Fruit fly (Drosophila melanogaster) whole organism, embryonic: ENCODE measurements around the gene CG43295.

Experiments used
- Asciz ChIP-seq: fragments of 200-800 bp; sonication (Bioruptor generic); optimal IDR thresholded peaks from 2 replicates; lab custom pipeline; 2017; ENCODE audit warnings: missing biosample characterization, mild to moderate bottlenecking, missing genetic modification characterization, missing genetic modification reagents
- Bdp1 ChIP-seq: fragments of 200-800 bp; sonication (Bioruptor generic); optimal IDR thresholded peaks from 3 replicates; lab custom pipeline; 2016; ENCODE audit warnings: missing biosample characterization, missing genetic modification characterization
- CG11093 ChIP-seq: fragments of 200-800 bp; sonication (Bioruptor generic); IDR thresholded peaks from 3 replicates; pipeline ENCODE4 v1.3.6; 2022; ENCODE audit warnings: missing biosample characterization, missing genetic modification characterization
- CG11398 ChIP-seq: fragments of 200-800 bp; sonication (Bioruptor generic); optimal IDR thresholded peaks from 2 replicates; lab custom pipeline; 2016; ENCODE audit warnings: missing biosample characterization, missing genetic modification characterization
- CG11723 ChIP-seq: fragments of 200-800 bp; sonication (Bioruptor generic); optimal IDR thresholded peaks from 2 replicates; lab custom pipeline; 2017; ENCODE audit warnings: missing biosample characterization, mild to moderate bottlenecking, missing genetic modification characterization
- CG12155 ChIP-seq: fragments of 200-800 bp; sonication (Bioruptor generic); optimal IDR thresholded peaks from 3 replicates; lab custom pipeline; 2016; ENCODE audit warnings: missing biosample characterization, missing genetic modification characterization
- CG13296 ChIP-seq: fragments of 200-800 bp; sonication (Bioruptor generic); optimal IDR thresholded peaks from 3 replicates; lab custom pipeline; 2018; ENCODE audit warnings: missing biosample characterization, mild to moderate bottlenecking, missing genetic modification characterization
- CG15073 ChIP-seq: fragments of 200-800 bp; sonication (Bioruptor generic); optimal IDR thresholded peaks from 2 replicates; lab custom pipeline; 2016; ENCODE audit warnings: missing biosample characterization, missing genetic modification characterization
- CG18764 ChIP-seq: fragments of 200-800 bp; sonication (Bioruptor generic); optimal IDR thresholded peaks from 3 replicates; lab custom pipeline; 2016; ENCODE audit warnings: missing biosample characterization, missing genetic modification characterization
- CG2875 ChIP-seq: fragments of 200-800 bp; sonication (Bioruptor generic); optimal IDR thresholded peaks from 2 replicates; lab custom pipeline; 2017; ENCODE audit warnings: missing biosample characterization, mild to moderate bottlenecking, missing genetic modification characterization, missing genetic modification reagents
- CG31388 ChIP-seq: fragments of 200-800 bp; sonication (Bioruptor generic); optimal IDR thresholded peaks from 2 replicates; lab custom pipeline; 2016; ENCODE audit warnings: missing biosample characterization, missing genetic modification characterization
- CG33213 ChIP-seq: fragments of 200-800 bp; sonication (Bioruptor generic); optimal IDR thresholded peaks from 3 replicates; lab custom pipeline; 2016; ENCODE audit warnings: missing biosample characterization, missing genetic modification characterization
- CG7786 ChIP-seq: fragments of 200-800 bp; sonication (Bioruptor generic); optimal IDR thresholded peaks from 2 replicates; lab custom pipeline; 2016; ENCODE audit warnings: missing biosample characterization, missing genetic modification characterization
- CG7963 ChIP-seq: fragments of 200-800 bp; sonication (Bioruptor generic); IDR thresholded peaks from 3 replicates; pipeline ENCODE4 v1.3.6; 2022; ENCODE audit warnings: missing biosample characterization, missing genetic modification characterization; ENCODE audit not compliant: partially characterized antibody
- CG8388 ChIP-seq: fragments of 200-800 bp; sonication (Bioruptor generic); optimal IDR thresholded peaks from 2 replicates; lab custom pipeline; 2019; ENCODE audit warnings: missing biosample characterization, mild to moderate bottlenecking, missing genetic modification characterization, moderate library complexity
- CG8765 ChIP-seq: fragments of 200-800 bp; sonication (Bioruptor generic); IDR thresholded peaks from 2 replicates; pipeline ENCODE4 v1.3.6; 2022; ENCODE audit warnings: missing biosample characterization, missing genetic modification characterization
- CG9437 ChIP-seq: fragments of 200-800 bp; sonication (Bioruptor generic); optimal IDR thresholded peaks from 2 replicates; lab custom pipeline; 2018; ENCODE audit warnings: missing biosample characterization, mild to moderate bottlenecking, missing genetic modification characterization
- CG9609 ChIP-seq: fragments of 200-800 bp; sonication (Bioruptor generic); optimal IDR thresholded peaks from 3 replicates; lab custom pipeline; 2016; ENCODE audit warnings: missing biosample characterization, missing genetic modification characterization
- E2f1 ChIP-seq: fragments of 200-800 bp; sonication (Bioruptor generic); IDR thresholded peaks from 2 replicates; pipeline ENCODE4 v1.3.6; 2022; ENCODE audit warnings: missing biosample characterization, missing genetic modification characterization
- Gsc ChIP-seq: fragments of 200-800 bp; sonication (Bioruptor generic); IDR thresholded peaks from 2 replicates; pipeline ENCODE4 v1.3.6; 2022; ENCODE audit warnings: missing biosample characterization, missing genetic modification characterization
- HLH3B ChIP-seq: fragments of 200-800 bp; sonication (Bioruptor generic); IDR thresholded peaks from 2 replicates; pipeline ENCODE4 v1.3.6; 2022; ENCODE audit warnings: missing biosample characterization, missing genetic modification characterization
- MBD-R2 ChIP-seq: fragments of 200-800 bp; sonication (Bioruptor generic); IDR thresholded peaks from 2 replicates; pipeline ENCODE4 v1.3.6; 2022; ENCODE audit warnings: missing biosample characterization, missing genetic modification characterization
- MTF-1 ChIP-seq: fragments of 200-800 bp; sonication (Bioruptor generic); optimal IDR thresholded peaks from 2 replicates; lab custom pipeline; 2018; ENCODE audit warnings: missing biosample characterization, mild to moderate bottlenecking, missing genetic modification characterization, borderline replicate concordance
- NfI ChIP-seq: fragments of 200-800 bp; sonication (Bioruptor generic); optimal IDR thresholded peaks from 3 replicates; lab custom pipeline; 2018; ENCODE audit warnings: missing biosample characterization, mild to moderate bottlenecking, missing genetic modification characterization, moderate library complexity
- Ptx1 ChIP-seq: fragments of 200-800 bp; sonication (Bioruptor generic); IDR thresholded peaks from 2 replicates; pipeline ENCODE4 v1.3.6; 2022; ENCODE audit warnings: missing biosample characterization, missing genetic modification characterization
- Side ChIP-seq: fragments of 200-800 bp; sonication (Bioruptor generic); optimal IDR thresholded peaks from 2 replicates; lab custom pipeline; 2016; ENCODE audit warnings: missing biosample characterization, missing genetic modification characterization
- Sox102F ChIP-seq: fragments of 200-800 bp; sonication (Bioruptor generic); optimal IDR thresholded peaks from 2 replicates; lab custom pipeline; 2018; ENCODE audit warnings: missing biosample characterization, mild to moderate bottlenecking, missing genetic modification characterization, moderate library complexity
- Stat92E ChIP-seq, 3 experiments: fragments of >200 bp in 2 of 3; fragments of 200-800 bp in 1 of 3; sonication (Bioruptor generic) in 1 of 3; optimal IDR thresholded peaks; 2 replicates each; lab custom pipeline; 2017 to 2019; ENCODE audit warnings: missing biosample characterization in 3 of 3, missing genetic modification characterization in 3 of 3, mild to moderate bottlenecking in 1 of 3, moderate library complexity in 1 of 3
- Vsx1 ChIP-seq: fragments of 200-800 bp; sonication (Bioruptor generic); optimal IDR thresholded peaks from 2 replicates; lab custom pipeline; 2017; ENCODE audit warnings: missing biosample characterization, mild to moderate bottlenecking, missing genetic modification characterization, missing genetic modification reagents
- ac ChIP-seq: fragments of 200-800 bp; sonication (Bioruptor generic); optimal IDR thresholded peaks from 3 replicates; lab custom pipeline; 2017; ENCODE audit warnings: missing biosample characterization, mild to moderate bottlenecking, missing genetic modification characterization
- amos ChIP-seq: fragments of 200-800 bp; sonication (Bioruptor generic); IDR thresholded peaks from 2 replicates; pipeline ENCODE4 v1.3.6; 2022; ENCODE audit warnings: missing biosample characterization, missing genetic modification characterization; ENCODE audit not compliant: partially characterized antibody
- bab2 ChIP-seq: fragments of 200-800 bp; sonication (Bioruptor generic); optimal IDR thresholded peaks from 2 replicates; lab custom pipeline; 2016; ENCODE audit warnings: missing biosample characterization, missing genetic modification characterization
- br ChIP-seq: fragments of >200 bp; optimal IDR thresholded peaks from 2 replicates; lab custom pipeline; 2017
- cad ChIP-seq: fragments of >200 bp; optimal IDR thresholded peaks from 2 replicates; lab custom pipeline; 2017; ENCODE audit warnings: missing biosample characterization, missing genetic modification characterization
- cato ChIP-seq: fragments of 200-800 bp; sonication (Bioruptor generic); optimal IDR thresholded peaks from 2 replicates; lab custom pipeline; 2016; ENCODE audit warnings: missing biosample characterization, missing genetic modification characterization, borderline replicate concordance
- caup ChIP-seq: fragments of 200-800 bp; sonication (Bioruptor generic); optimal IDR thresholded peaks from 3 replicates; lab custom pipeline; 2017; ENCODE audit warnings: missing biosample characterization, mild to moderate bottlenecking, missing genetic modification characterization, moderate library complexity; ENCODE audit not compliant: severe bottlenecking
- chinmo ChIP-seq: fragments of 200-800 bp; sonication (Bioruptor generic); IDR thresholded peaks from 4 replicates; pipeline ENCODE4 v1.3.6; 2022; ENCODE audit warnings: missing biosample characterization, missing genetic modification characterization; ENCODE audit not compliant: partially characterized antibody
- crol ChIP-seq: fragments of 200-800 bp; sonication (Bioruptor generic); IDR thresholded peaks from 2 replicates; pipeline ENCODE4 v1.3.6; 2022; ENCODE audit warnings: missing biosample characterization, missing genetic modification characterization
- fd102C ChIP-seq: fragments of 200-800 bp; sonication (Bioruptor generic); optimal IDR thresholded peaks from 2 replicates; lab custom pipeline; 2018; ENCODE audit warnings: missing biosample characterization, mild to moderate bottlenecking, missing genetic modification characterization, moderate library complexity
- fd3F ChIP-seq: fragments of 200-800 bp; sonication (Bioruptor generic); optimal IDR thresholded peaks from 2 replicates; lab custom pipeline; 2018; ENCODE audit warnings: missing biosample characterization, mild to moderate bottlenecking, missing genetic modification characterization, moderate library complexity
- gfzf ChIP-seq: fragments of 200-800 bp; sonication (Bioruptor generic); optimal IDR thresholded peaks from 2 replicates; lab custom pipeline; 2016; ENCODE audit warnings: missing biosample characterization, mild to moderate bottlenecking, missing genetic modification characterization, moderate library complexity
- gt ChIP-seq: fragments of 200-800 bp; sonication (Bioruptor generic); IDR thresholded peaks from 2 replicates; pipeline ENCODE4 v1.3.6; 2022; ENCODE audit warnings: missing biosample characterization, missing genetic modification characterization
- ham ChIP-seq: fragments of 200-800 bp; sonication (Bioruptor generic); IDR thresholded peaks from 2 replicates; pipeline ENCODE4 v1.3.6; 2022; ENCODE audit warnings: missing biosample characterization, missing genetic modification characterization
- kah ChIP-seq: fragments of 200-800 bp; sonication (Bioruptor generic); optimal IDR thresholded peaks from 2 replicates; lab custom pipeline; 2018; ENCODE audit warnings: missing biosample characterization, mild to moderate bottlenecking, missing genetic modification characterization
- otp ChIP-seq: fragments of 200-800 bp; sonication (Bioruptor generic); IDR thresholded peaks from 3 replicates; pipeline ENCODE4, ENCODE4 v1.3.6; 2022; ENCODE audit warnings: missing biosample characterization, missing genetic modification characterization
- pb ChIP-seq: fragments of 200-800 bp; sonication (Bioruptor generic); optimal IDR thresholded peaks from 3 replicates; lab custom pipeline; 2016; ENCODE audit warnings: missing biosample characterization, missing genetic modification characterization
- shn ChIP-seq: fragments of 200-800 bp; sonication (Bioruptor generic); optimal IDR thresholded peaks from 3 replicates; lab custom pipeline; 2016; ENCODE audit warnings: missing biosample characterization, missing genetic modification characterization
- slp2 ChIP-seq: fragments of 200-800 bp; sonication (Bioruptor generic); optimal IDR thresholded peaks from 2 replicates; lab custom pipeline; 2016; ENCODE audit warnings: missing biosample characterization, missing genetic modification characterization
- tgo ChIP-seq: fragments of 200-800 bp; sonication (Bioruptor generic); IDR thresholded peaks from 3 replicates; pipeline ENCODE4 v1.3.6; 2022; ENCODE audit warnings: missing biosample characterization, missing genetic modification characterization

Gene CG43295

DNA sequence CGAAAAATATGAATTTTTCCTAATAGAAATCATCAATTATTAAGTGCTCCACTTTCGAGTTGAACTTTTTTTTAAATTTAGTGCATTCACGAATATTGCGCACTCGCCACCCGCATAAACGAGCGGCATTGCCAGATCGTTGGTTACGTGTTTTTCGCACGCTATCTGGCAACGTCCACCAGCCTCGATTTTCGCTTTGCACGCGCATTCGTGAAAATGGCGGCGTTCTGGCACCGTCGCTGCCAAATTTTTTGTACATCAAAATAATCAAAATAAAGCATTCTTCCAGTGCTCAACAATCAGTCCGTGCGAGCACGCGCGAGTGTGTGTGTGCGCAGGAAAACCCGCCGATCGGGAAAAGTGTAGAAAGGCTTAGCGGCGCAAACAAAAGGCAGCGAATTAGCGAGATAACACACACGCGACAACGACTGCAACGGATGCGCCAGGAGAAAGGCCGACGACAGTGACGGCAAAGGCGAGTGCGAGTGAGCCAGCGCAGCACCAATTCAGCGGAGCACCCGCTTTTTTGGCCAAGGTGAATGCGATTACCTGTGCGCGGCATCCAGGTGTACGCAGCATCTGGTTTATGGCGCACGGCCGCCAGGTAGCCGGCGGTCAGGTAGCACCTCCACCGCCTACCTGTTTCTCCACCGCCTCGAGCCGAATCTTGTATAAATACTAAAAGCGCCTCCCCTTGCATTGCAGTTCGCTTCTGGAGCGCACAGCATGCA is 8.1 kb downstream of the CG43295 start (continued):
- TF ChIP-seq CG15073 (GFP tag; lab: Kevin White, UChicago) (peak; percentile 32), MBD-R2 (peak; percentile 67), gfzf (GFP tag; lab: Kevin White, UChicago) (no peak), CG7963 (GFP tag; lab: Robert Waterston, UW) (peak; percentile 47; the same call in 1 of the 3 replicates), Bdp1 (GFP tag; lab: Kevin White, UChicago) (peak; percentile 78), bab2 (GFP tag; lab: Kevin White, UChicago) (peak; percentile 89), br (lab: Kevin White, UChicago) (no peak), CG11093 (GFP tag; lab: Robert Waterston, UW) (peak; percentile 57; the same call in 1 of the 3 replicates), fd102C (GFP tag; lab: Kevin White, UChicago) (no peak), cato (GFP tag; lab: Kevin White, UChicago) (peak; percentile 47), chinmo (GFP tag; lab: Robert Waterston, UW) (peak; percentile 79; the same call in 2 of the 4 replicates), CG2875 (GFP tag; lab: Kevin White, UChicago) (peak; percentile 64), shn (peak; percentile 84), CG8388 (peak; percentile 73), CG33213 (GFP tag; lab: Kevin White, UChicago) (peak; percentile 85), CG9437 (GFP tag; lab: Kevin White, UChicago) (peak; percentile 63), crol (GFP tag; lab: Robert Waterston, UW) (no peak), CG13296 (GFP tag; lab: Kevin White, UChicago) (no peak), Ptx1 (GFP tag; lab: Robert Waterston, UW) (peak; percentile 79), amos (peak; percentile 77), CG11723 (GFP tag; lab: Kevin White, UChicago) (peak; percentile 75), Gsc (GFP tag; lab: Robert Waterston, UW) (no peak), tgo (GFP tag; lab: Robert Waterston, UW) (peak; percentile 78), fd3F (peak; percentile 72), CG8765 (GFP tag; lab: Robert Waterston, UW) (peak; percentile 54), slp2 (peak; percentile 65), NfI (GFP tag; lab: Kevin White, UChicago) (peak; percentile 85), MTF-1 (no peak), caup (GFP tag; lab: Kevin White, UChicago) (no peak), E2f1 (GFP tag; lab: Robert Waterston, UW) (peak; percentile 75), HLH3B (GFP tag; lab: Robert Waterston, UW) (peak; percentile 75), Asciz (GFP tag; lab: Kevin White, UChicago) (no peak), Stat92E (GFP tag; optimal IDR thresholded peaks at IDR 0.05; lab: Kevin White, UChicago) (peak in 1 of 3 experiments; percentile 70), kah (peak; percentile 45), CG18764 (GFP tag; lab: Kevin White, UChicago) (peak; percentile 65), ac (GFP tag; lab: Kevin White, UChicago) (no peak), CG7786 (GFP tag; lab: Kevin White, UChicago) (peak; percentile 78), Sox102F (GFP tag; lab: Kevin White, UChicago) (no peak), CG31388 (GFP tag; lab: Kevin White, UChicago) (no peak), CG11398 (GFP tag; lab: Kevin White, UChicago) (peak; percentile 60), Side (GFP tag; lab: Kevin White, UChicago) (peak; percentile 89), CG12155 (peak; percentile 80), cad (GFP tag; lab: Kevin White, UChicago) (peak; percentile 62), ham (GFP tag; lab: Robert Waterston, UW) (no peak), gt (GFP tag; lab: Robert Waterston, UW) (no peak), Vsx1 (GFP tag; lab: Kevin White, UChicago) (no peak), pb (GFP tag; lab: Kevin White, UChicago) (peak; percentile 82), CG9609 (GFP tag; lab: Kevin White, UChicago) (peak; percentile 85), otp (GFP tag; lab: Robert Waterston, UW) (no peak; the same call in 2 of the 3 replicates)
